Worm (Caenorhabditis elegans): ENCODE measurements around the gene rfk-1.

- TF ChIP-seq him-1 (tag; optimal IDR thresholded peaks at IDR 0.05) = no peak
- TF ChIP-seq dao-5 (tag; optimal IDR thresholded peaks at IDR 0.05) = no peak
Observed at ce11 chrIV:10413828-10414227, 4.6 kb upstream of the rfk-1 start, which contains the start of gene R10H10.7.

Data from whole organism, L4/young adult.